Worm (Caenorhabditis elegans): ENCODE measurements around the gene tni-1.

Gene tni-1

ce11 chrX:11339375-11339924 lies 37.8 kb downstream of the tni-1 start, which contains the start of gene aco-1:
Gene aco-1 (plus strand): TSS chrX:11339874.
- TF ChIP-seq hlh-11 (tag; optimal IDR thresholded peaks at IDR 0.05) (peak; percentile 77), aha-1 (tag) (peak; percentile 83), unc-62 (GFP tag; optimal IDR thresholded peaks at IDR 0.05 in 1 of 2) (peak in 1 of 2 experiments; percentile 68), unc-62 (tag; optimal IDR thresholded peaks at IDR 0.05) (no peak), nhr-42 (GFP tag; IDR thresholded peaks at IDR 0.05) (0 out of 2 replicates have a peak, but pooled peaks have one; percentile 19), zfp-3 (GFP tag; conservative IDR thresholded peaks at IDR 0.05) (no peak), madf-9 (GFP tag; conservative IDR thresholded peaks at IDR 0.05) (no peak), rbr-2 (tag; optimal IDR thresholded peaks at IDR 0.05) (peak; percentile 4), fkh-10 (GFP tag; optimal IDR thresholded peaks at IDR 0.05) (no peak), unc-130 (GFP tag; optimal IDR thresholded peaks at IDR 0.05) (no peak), hlh-30 (tag; optimal IDR thresholded peaks at IDR 0.05; ENCODE audit: insufficient read depth) (peak; percentile 11), pqm-1 (tag; optimal IDR thresholded peaks at IDR 0.05) (peak; percentile 16), daf-16 (GFP tag; optimal IDR thresholded peaks at IDR 0.05) (no peak), daf-16 (tag; optimal IDR thresholded peaks at IDR 0.05) (peak; percentile 72), nhr-41 (GFP tag; IDR thresholded peaks at IDR 0.05) (no peak), dve-1 (tag; optimal IDR thresholded peaks at IDR 0.05; ENCODE audit: insufficient read depth) (peak; percentile 60), ceh-82 (tag; optimal IDR thresholded peaks at IDR 0.05) (no peak), php-3 (GFP tag; IDR thresholded peaks at IDR 0.05) (0 out of 2 replicates have a peak, but pooled peaks have one; percentile 5), ztf-7 (tag; optimal IDR thresholded peaks at IDR 0.05) (no peak), lsy-2 (tag; optimal IDR thresholded peaks at IDR 0.05) (no peak), tra-1 (GFP tag; IDR thresholded peaks at IDR 0.05) (0 out of 2 replicates have a peak, but pooled peaks have one; percentile 39), nhr-10 (tag; optimal IDR thresholded peaks at IDR 0.05) (peak; percentile 39), mep-1 (tag; optimal IDR thresholded peaks at IDR 0.05) (peak; percentile 27), lin-13 (GFP tag; optimal IDR thresholded peaks at IDR 0.05) (no peak), mxl-3 (GFP tag; optimal IDR thresholded peaks at IDR 0.05) (peak; percentile 14), dmd-6 (GFP tag; IDR thresholded peaks at IDR 0.05) (peak; percentile 53), lir-3 (tag; optimal IDR thresholded peaks at IDR 0.05) (no peak), mes-2 (tag; optimal IDR thresholded peaks at IDR 0.05; ENCODE audit: poor library complexity, severe bottlenecking) (no peak), ceh-62 (tag; optimal IDR thresholded peaks at IDR 0.05) (no peak), mdl-1 (tag; optimal IDR thresholded peaks at IDR 0.05) (peak in 1 of 2 experiments; percentile 13), lin-39 (tag; optimal IDR thresholded peaks at IDR 0.05) (no peak), nhr-28 (tag; optimal IDR thresholded peaks at IDR 0.05) (peak; percentile 99)

- TF ChIP-seq nhr-41 (GFP tag; IDR thresholded peaks at IDR 0.05): no peak
- TF ChIP-seq nhr-77 (tag; optimal IDR thresholded peaks at IDR 0.05): no peak
- TF ChIP-seq lin-29 (GFP tag; IDR thresholded peaks at IDR 0.05): no peak
- no peak for TF ChIP-seq Y75B8A.6 (GFP tag; IDR thresholded peaks at IDR 0.05)
These were observed 39.5 kb downstream of the tni-1 start, which contains the start of gene gcy-9 for ce11 chrX:11337783-11338182. Gene gcy-9 (minus strand): TSS chrX:11337883.

DNA sequence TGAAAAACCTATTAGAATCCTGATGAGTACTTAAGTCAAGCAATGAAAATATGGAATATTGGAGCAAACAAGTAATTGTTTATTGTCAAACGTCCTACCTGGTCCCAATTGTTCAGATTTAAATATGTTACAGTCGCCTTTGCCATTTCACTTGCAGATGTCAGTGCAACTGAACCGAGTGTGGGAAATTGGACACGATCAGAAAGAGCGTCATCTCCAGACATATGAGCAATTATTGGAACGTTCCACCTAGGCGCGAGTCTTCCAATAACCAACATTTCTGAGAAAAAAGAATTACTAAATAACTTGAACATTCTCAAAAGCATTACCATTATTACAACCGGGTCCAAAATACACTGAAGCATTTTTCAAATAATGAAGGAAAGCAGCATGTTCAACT lies 40.2 kb downstream of the tni-1 start:
- TF ChIP-seq lin-13 (GFP tag; optimal IDR thresholded peaks at IDR 0.05) (no peak), aha-1 (tag) (peak; percentile 94), unc-130 (GFP tag; optimal IDR thresholded peaks at IDR 0.05) (no peak), ama-1 (optimal IDR thresholded peaks at IDR 0.05) (no peak)

- TF ChIP-seq F44E2.7 (GFP tag; IDR thresholded peaks at IDR 0.05): no peak
- TF ChIP-seq unc-62 (GFP tag; optimal IDR thresholded peaks at IDR 0.05 in 1 of 2): peak in 1 of 2 experiments; percentile 13
- no peak for TF ChIP-seq unc-62 (tag; optimal IDR thresholded peaks at IDR 0.05)
- TF ChIP-seq aha-1 (tag): peak; percentile 63
These were observed 47.8 kb downstream of the tni-1 start, which contains the start of gene npr-9 for ce11 chrX:11329424-11329823. Gene npr-9 (plus strand): TSS chrX:11329724.
